Fruit fly (Drosophila melanogaster) whole organism, embryonic: ENCODE results near the gene CG43255.
A peak's percentile ranks its signal among the peaks of the same experiment; 100 is the strongest.

ENCODE experiments used
- CG11247 ChIP-seq: fragments of 200-800 bp; sonication (Bioruptor generic); IDR thresholded peaks from 2 replicates; pipeline ENCODE4 v1.3.6; 2022; ENCODE audit warnings: missing biosample characterization, missing genetic modification characterization
- CG12236 ChIP-seq: fragments of 200-800 bp; sonication (Bioruptor generic); optimal IDR thresholded peaks from 2 replicates; lab custom pipeline; 2016; ENCODE audit warnings: missing biosample characterization, missing genetic modification characterization
- CG12659 ChIP-seq: fragments of 200-800 bp; sonication (Bioruptor generic); optimal IDR thresholded peaks from 3 replicates; lab custom pipeline; 2017; ENCODE audit warnings: mild to moderate bottlenecking, missing biosample characterization, missing genetic modification reagents, missing genetic modification characterization
- CG13424 ChIP-seq: fragments of 200-800 bp; sonication (Bioruptor generic); optimal IDR thresholded peaks from 2 replicates; lab custom pipeline; 2019; ENCODE audit warnings: missing biosample characterization, mild to moderate bottlenecking, missing genetic modification characterization, moderate library complexity
- CG13624 ChIP-seq: fragments of 200-800 bp; sonication (Bioruptor generic); optimal IDR thresholded peaks from 2 replicates; lab custom pipeline; 2016; ENCODE audit warnings: missing biosample characterization, missing genetic modification characterization
- CG17802 ChIP-seq: fragments of 200-800 bp; sonication (Bioruptor generic); optimal IDR thresholded peaks from 2 replicates; lab custom pipeline; 2018; ENCODE audit warnings: missing biosample characterization, mild to moderate bottlenecking, missing genetic modification characterization, moderate library complexity
- CG18262 ChIP-seq: fragments of 200-800 bp; optimal IDR thresholded peaks from 3 replicates; lab custom pipeline; 2019; ENCODE audit warnings: missing biosample characterization, mild to moderate bottlenecking, missing genetic modification characterization, moderate library complexity
- CG1832 ChIP-seq: fragments of 200-800 bp; sonication (Bioruptor generic); optimal IDR thresholded peaks from 2 replicates; lab custom pipeline; 2017; ENCODE audit warnings: missing biosample characterization, mild to moderate bottlenecking, missing genetic modification characterization, inconsistent platforms
- CG18599 ChIP-seq: fragments of 200-800 bp; sonication (Bioruptor generic); optimal IDR thresholded peaks from 3 replicates; lab custom pipeline; 2017; ENCODE audit warnings: missing biosample characterization, missing genetic modification characterization, mild to moderate bottlenecking, moderate library complexity, missing genetic modification reagents
- CG2116 ChIP-seq: fragments of 200-800 bp; sonication (Bioruptor generic); optimal IDR thresholded peaks from 3 replicates; lab custom pipeline; 2018; ENCODE audit warnings: missing biosample characterization, mild to moderate bottlenecking, missing genetic modification characterization
- CG31388 ChIP-seq: fragments of 200-800 bp; sonication (Bioruptor generic); optimal IDR thresholded peaks from 2 replicates; lab custom pipeline; 2016; ENCODE audit warnings: missing biosample characterization, missing genetic modification characterization
- CG3281 ChIP-seq: fragments of 200-800 bp; sonication (Bioruptor generic); optimal IDR thresholded peaks from 3 replicates; lab custom pipeline; 2017; ENCODE audit warnings: missing biosample characterization, mild to moderate bottlenecking, missing genetic modification characterization
- CG34376 ChIP-seq: fragments of 200-800 bp; sonication (Bioruptor generic); optimal IDR thresholded peaks from 2 replicates; lab custom pipeline; 2018; ENCODE audit warnings: missing biosample characterization, mild to moderate bottlenecking, missing genetic modification characterization
- CG3726 ChIP-seq: fragments of 200-800 bp; sonication (Bioruptor generic); IDR thresholded peaks from 3 replicates; pipeline ENCODE4, ENCODE4 v1.3.6; 2022; ENCODE audit warnings: missing biosample characterization, missing genetic modification characterization
- CG3995 ChIP-seq: fragments of 200-800 bp; sonication (Bioruptor generic); optimal IDR thresholded peaks from 3 replicates; lab custom pipeline; 2016; ENCODE audit warnings: missing biosample characterization, missing genetic modification characterization
- CG6272 ChIP-seq: fragments of 200-800 bp; sonication (Bioruptor generic); IDR thresholded peaks from 2 replicates; pipeline ENCODE4 v1.3.6; 2022; ENCODE audit warnings: missing biosample characterization, missing genetic modification characterization
- CG6654 ChIP-seq: fragments of 200-800 bp; sonication (Bioruptor generic); optimal IDR thresholded peaks from 2 replicates; lab custom pipeline; 2017; ENCODE audit warnings: missing biosample characterization, mild to moderate bottlenecking, missing genetic modification characterization
- CG6689 ChIP-seq: fragments of 200-800 bp; sonication (Bioruptor generic); IDR thresholded peaks from 2 replicates; pipeline ENCODE4 v1.3.6; 2022; ENCODE audit warnings: missing biosample characterization, missing genetic modification characterization
- CG7786 ChIP-seq: fragments of 200-800 bp; sonication (Bioruptor generic); optimal IDR thresholded peaks from 2 replicates; lab custom pipeline; 2016; ENCODE audit warnings: missing biosample characterization, missing genetic modification characterization
- CG9932 ChIP-seq: fragments of 200-800 bp; sonication (Bioruptor generic); IDR thresholded peaks from 2 replicates; pipeline ENCODE4 v1.3.6; 2022; ENCODE audit warnings: missing biosample characterization, missing genetic modification characterization
- Dp ChIP-seq: fragments of 200-800 bp; sonication (Bioruptor generic); optimal IDR thresholded peaks from 2 replicates; lab custom pipeline; 2018; ENCODE audit warnings: missing biosample characterization, mild to moderate bottlenecking, missing genetic modification characterization, moderate library complexity
- E2f2 ChIP-seq: fragments of 200-800 bp; sonication (Bioruptor generic); IDR thresholded peaks from 2 replicates; pipeline ENCODE4 v1.3.6; 2022; ENCODE audit warnings: missing biosample characterization, missing genetic modification characterization
- Eip74EF ChIP-seq, 2 experiments: fragments of 200-800 bp in 1 of 2; fragments of >200 bp in 1 of 2; sonication (Bioruptor generic) in 1 of 2; optimal IDR thresholded peaks; 2 replicates each; lab custom pipeline; 2017 to 2019; ENCODE audit warnings: missing biosample characterization in 2 of 2, missing genetic modification characterization in 2 of 2, mild to moderate bottlenecking in 1 of 2, moderate library complexity in 1 of 2
- HLH3B ChIP-seq: fragments of 200-800 bp; sonication (Bioruptor generic); IDR thresholded peaks from 2 replicates; pipeline ENCODE4 v1.3.6; 2022; ENCODE audit warnings: missing biosample characterization, missing genetic modification characterization
- Hr3 ChIP-seq: fragments of 200-800 bp; sonication (Bioruptor generic); optimal IDR thresholded peaks from 3 replicates; lab custom pipeline; 2016; ENCODE audit warnings: missing biosample characterization, missing genetic modification characterization
- NfI ChIP-seq: fragments of 200-800 bp; sonication (Bioruptor generic); optimal IDR thresholded peaks from 3 replicates; lab custom pipeline; 2018; ENCODE audit warnings: missing biosample characterization, mild to moderate bottlenecking, missing genetic modification characterization, moderate library complexity
- Optix ChIP-seq: fragments of 200-800 bp; sonication (Bioruptor generic); IDR thresholded peaks from 3 replicates; pipeline ENCODE4 v1.3.6; 2022; ENCODE audit warnings: missing biosample characterization, missing genetic modification characterization
- Ptx1 ChIP-seq: fragments of 200-800 bp; sonication (Bioruptor generic); IDR thresholded peaks from 2 replicates; pipeline ENCODE4 v1.3.6; 2022; ENCODE audit warnings: missing biosample characterization, missing genetic modification characterization
- al ChIP-seq: fragments of 200-800 bp; sonication (Bioruptor generic); IDR thresholded peaks from 2 replicates; pipeline ENCODE4 v1.3.6; 2022; ENCODE audit warnings: missing biosample characterization, missing genetic modification characterization
- ara ChIP-seq: fragments of 200-800 bp; sonication (Bioruptor generic); IDR thresholded peaks from 2 replicates; pipeline ENCODE4 v1.3.6; 2022; ENCODE audit warnings: missing biosample characterization, missing genetic modification characterization
- ash1 ChIP-seq: fragments of 200-800 bp; sonication (Bioruptor generic); optimal IDR thresholded peaks from 2 replicates; lab custom pipeline; 2018; ENCODE audit warnings: missing biosample characterization, mild to moderate bottlenecking, missing genetic modification characterization
- az2 ChIP-seq: fragments of 200-800 bp; sonication (Bioruptor generic); optimal IDR thresholded peaks from 3 replicates; lab custom pipeline; 2016; ENCODE audit warnings: missing biosample characterization, missing genetic modification characterization
- bsh ChIP-seq, 2 experiments: fragments of 200-800 bp; sonication (Bioruptor generic); optimal IDR thresholded peaks; 2 replicates each; lab custom pipeline; 2017 to 2018; ENCODE audit warnings: mild to moderate bottlenecking in 2 of 2, missing biosample characterization in 2 of 2, missing genetic modification characterization in 2 of 2, moderate library complexity in 1 of 2
- chm ChIP-seq: fragments of 200-800 bp; sonication (Bioruptor generic); IDR thresholded peaks from 2 replicates; pipeline ENCODE4 v1.3.6; 2022; ENCODE audit warnings: missing biosample characterization, missing genetic modification characterization
- ems ChIP-seq: fragments of 200-800 bp; sonication (Bioruptor generic); optimal IDR thresholded peaks from 3 replicates; lab custom pipeline; 2016; ENCODE audit warnings: missing biosample characterization, missing genetic modification characterization
- ewg ChIP-seq: fragments of 200-800 bp; sonication (Bioruptor generic); optimal IDR thresholded peaks from 3 replicates; lab custom pipeline; 2017; ENCODE audit warnings: mild to moderate bottlenecking, missing biosample characterization, missing genetic modification reagents, missing genetic modification characterization
- gem ChIP-seq: fragments of 200-800 bp; sonication (Bioruptor generic); optimal IDR thresholded peaks from 2 replicates; lab custom pipeline; 2019; ENCODE audit warnings: missing biosample characterization, mild to moderate bottlenecking, missing genetic modification characterization, moderate library complexity
- gfzf ChIP-seq: fragments of 200-800 bp; sonication (Bioruptor generic); optimal IDR thresholded peaks from 2 replicates; lab custom pipeline; 2016; ENCODE audit warnings: missing biosample characterization, mild to moderate bottlenecking, missing genetic modification characterization, moderate library complexity
- gro ChIP-seq: fragments of 200-800 bp; sonication (Bioruptor generic); optimal IDR thresholded peaks from 2 replicates; lab custom pipeline; 2016; ENCODE audit warnings: missing biosample characterization, missing genetic modification characterization
- ken ChIP-seq: fragments of 200-800 bp; sonication (Bioruptor generic); IDR thresholded peaks from 3 replicates; pipeline ENCODE4 v1.3.6; 2022; ENCODE audit warnings: missing biosample characterization, missing genetic modification characterization
- nom ChIP-seq: fragments of 200-800 bp; sonication (Bioruptor generic); optimal IDR thresholded peaks from 2 replicates; lab custom pipeline; 2017; ENCODE audit warnings: missing biosample characterization, missing genetic modification characterization, mild to moderate bottlenecking, moderate library complexity, missing genetic modification reagents
- prd ChIP-seq, 3 experiments: fragments of >200 bp in 2 of 3; fragments of 200-800 bp in 1 of 3; sonication (Bioruptor generic) in 1 of 3; optimal IDR thresholded peaks in 2 of 3; IDR thresholded peaks in 1 of 3; 2 replicates in 2 of 3; 3 replicates in 1 of 3; pipeline versions ENCODE4 v1.3.6 to Lab custom; 2017 to 2022; ENCODE audit warnings: missing biosample characterization in 1 of 3, missing genetic modification characterization in 1 of 3
- row ChIP-seq: fragments of 200-800 bp; sonication (Bioruptor generic); IDR thresholded peaks from 3 replicates; pipeline ENCODE4 v1.3.6; 2022; ENCODE audit warnings: missing biosample characterization, missing genetic modification characterization
- scrt ChIP-seq: fragments of 200-800 bp; sonication (Bioruptor generic); optimal IDR thresholded peaks from 2 replicates; lab custom pipeline; 2018; ENCODE audit warnings: missing biosample characterization, mild to moderate bottlenecking, missing genetic modification characterization, moderate library complexity
- slp2 ChIP-seq: fragments of 200-800 bp; sonication (Bioruptor generic); optimal IDR thresholded peaks from 2 replicates; lab custom pipeline; 2016; ENCODE audit warnings: missing biosample characterization, missing genetic modification characterization
- ssp ChIP-seq: fragments of 200-800 bp; sonication (Bioruptor generic); IDR thresholded peaks from 2 replicates; pipeline ENCODE4 v1.3.6; 2022; ENCODE audit warnings: missing biosample characterization, missing genetic modification characterization
- tna ChIP-seq: fragments of 200-800 bp; sonication (Bioruptor generic); IDR thresholded peaks from 2 replicates; pipeline ENCODE4 v1.3.6; 2022; ENCODE audit warnings: missing biosample characterization, missing genetic modification characterization; ENCODE audit not compliant: partially characterized antibody
- trh ChIP-seq: fragments of 200-800 bp; sonication (Bioruptor generic); optimal IDR thresholded peaks from 2 replicates; lab custom pipeline; 2016; ENCODE audit warnings: missing biosample characterization, missing genetic modification characterization
- usp ChIP-seq: fragments of >200 bp; optimal IDR thresholded peaks from 2 replicates; lab custom pipeline; 2017; ENCODE audit warnings: missing biosample characterization, missing genetic modification characterization
- vvl ChIP-seq: fragments of 200-800 bp; sonication (Bioruptor generic); IDR thresholded peaks from 2 replicates; pipeline ENCODE4 v1.3.6; 2022; ENCODE audit warnings: missing biosample characterization, missing genetic modification characterization

CG43255 gene

dm6 chrX:8900094-8900493 lies 23.7 kb upstream of the CG43255 start, which contains the start of gene Uros1 (continued):
- TF ChIP-seq prd (optimal IDR thresholded peaks at IDR 0.05; lab: Kevin White, UChicago) (no peak), prd (GFP tag; IDR thresholded peaks at IDR 0.05; lab: Robert Waterston, UW) (peak; percentile 71; the same call in 2 of the 3 replicates), nom (GFP tag; lab: Kevin White, UChicago) (no peak), ken (GFP tag; lab: Robert Waterston, UW) (peak; percentile 48; the same call in 1 of the 3 replicates), chm (GFP tag; lab: Robert Waterston, UW) (peak; percentile 38; the same call in 1 of the 2 replicates), CG13624 (no peak), row (GFP tag; lab: Robert Waterston, UW) (peak; percentile 65), Eip74EF (GFP tag; optimal IDR thresholded peaks at IDR 0.05; lab: Kevin White, UChicago) (no peak), HLH3B (no peak), CG13424 (tag; lab: Kevin White, UChicago) (peak; percentile 33), Optix (GFP tag; lab: Robert Waterston, UW) (peak; percentile 50; the same call in 1 of the 3 replicates), ems (GFP tag; lab: Kevin White, UChicago) (peak; percentile 24), E2f2 (GFP tag; lab: Robert Waterston, UW) (peak; percentile 74), CG18599 (GFP tag; lab: Kevin White, UChicago) (no peak), CG2116 (GFP tag; lab: Kevin White, UChicago) (no peak), CG1832 (GFP tag; lab: Kevin White, UChicago) (peak; percentile 56), ewg (GFP tag; lab: Kevin White, UChicago) (no peak), usp (GFP tag; lab: Kevin White, UChicago) (no peak), CG12236 (no peak), gem (tag; lab: Kevin White, UChicago) (peak; percentile 45), CG6654 (GFP tag; lab: Kevin White, UChicago) (no peak), CG34376 (no peak), Hr3 (GFP tag; lab: Kevin White, UChicago) (no peak), ssp (GFP tag; lab: Robert Waterston, UW) (peak; percentile 40), CG3281 (GFP tag; lab: Kevin White, UChicago) (no peak), slp2 (no peak), CG3726 (GFP tag; lab: Robert Waterston, UW) (0 out of 3 replicates have a peak, but pooled peaks have one; percentile 41), CG6689 (GFP tag; lab: Robert Waterston, UW) (peak; percentile 49), trh (GFP tag; lab: Kevin White, UChicago) (no peak), vvl (GFP tag; lab: Robert Waterston, UW) (peak; percentile 40; the same call in 1 of the 2 replicates), CG31388 (GFP tag; lab: Kevin White, UChicago) (no peak), CG12659 (GFP tag; lab: Kevin White, UChicago) (peak; percentile 42), tna (GFP tag; lab: Robert Waterston, UW) (no peak), CG18262 (tag; lab: Kevin White, UChicago) (no peak), al (GFP tag; lab: Robert Waterston, UW) (peak; percentile 39; the same call in 1 of the 2 replicates), az2 (peak; percentile 6), CG6272 (GFP tag; lab: Robert Waterston, UW) (0 out of 2 replicates have a peak, but pooled peaks have one; percentile 39), NfI (GFP tag; lab: Kevin White, UChicago) (peak; percentile 4), CG7786 (no peak), CG17802 (no peak), ara (peak; percentile 53), bsh (GFP tag; optimal IDR thresholded peaks at IDR 0.05; lab: Kevin White, UChicago) (peak in 1 of 2 experiments; percentile 31), CG11247 (GFP tag; lab: Robert Waterston, UW) (no peak), Ptx1 (GFP tag; lab: Robert Waterston, UW) (peak; percentile 71), scrt (GFP tag; lab: Kevin White, UChicago) (peak; percentile 11), CG9932 (GFP tag; lab: Robert Waterston, UW) (peak; percentile 35; the same call in 1 of the 2 replicates), CG3995 (GFP tag; lab: Kevin White, UChicago) (peak; percentile 5), Dp (GFP tag; lab: Kevin White, UChicago) (peak; percentile 60), ash1 (no peak), gfzf (GFP tag; lab: Kevin White, UChicago) (no peak), gro (no peak)
